Worm (Caenorhabditis elegans) whole organism, midembryonic: Measurements from ENCODE around the gene prx-12.

Source experiments
- T22C8.4 ChIP-seq: fragments of 200-800 bp; sonication (Bioruptor generic); IDR thresholded peaks from 2 replicates; pipeline ENCODE4 v1.3.6; 2022; ENCODE audit warnings: missing genetic modification characterization, missing compliant biosample characterization
- cog-1 ChIP-seq: sonication (generic microtip); optimal IDR thresholded peaks from 2 replicates; lab custom pipeline; 2016; ENCODE audit warnings: missing genetic modification characterization, missing compliant biosample characterization
- flt-1 ChIP-seq: fragments of 200-800 bp; sonication (Bioruptor generic); IDR thresholded peaks from 2 replicates; pipeline ENCODE4 v1.3.6; 2022; ENCODE audit warnings: missing genetic modification characterization, missing compliant biosample characterization
- klf-2 ChIP-seq: fragments of 200-800 bp; sonication (Bioruptor generic); conservative IDR thresholded peaks from 2 replicates; pipeline ENCODE4 v1.3.6; 2022; ENCODE audit warnings: missing genetic modification reagents, missing genetic modification characterization, missing compliant biosample characterization
- med-1 ChIP-seq: sonication (generic microtip); optimal IDR thresholded peaks from 2 replicates; lab custom pipeline; 2017; ENCODE audit warnings: missing genetic modification characterization, mild to moderate bottlenecking, missing compliant biosample characterization, antibody characterized with exemption, missing genetic modification reagents; ENCODE audit not compliant: insufficient read depth
- ref-1 ChIP-seq: fragments of 200-800 bp; sonication (Bioruptor generic); conservative IDR thresholded peaks from 2 replicates; pipeline ENCODE4 v1.3.6; 2022; ENCODE audit warnings: missing genetic modification reagents, missing genetic modification characterization, missing compliant biosample characterization
- tab-1 ChIP-seq: fragments of 200-800 bp; sonication (Bioruptor generic); IDR thresholded peaks from 2 replicates; pipeline ENCODE4 v1.3.6; 2022; ENCODE audit warnings: missing genetic modification characterization, missing compliant biosample characterization
- ztf-23 ChIP-seq: fragments of 200-800 bp; sonication (Bioruptor generic); IDR thresholded peaks from 2 replicates; pipeline ENCODE4 v1.3.6; 2022; ENCODE audit warnings: missing genetic modification reagents, missing genetic modification characterization, missing compliant biosample characterization
- ztf-29 ChIP-seq: fragments of 200-800 bp; sonication (Bioruptor generic); IDR thresholded peaks from 2 replicates; pipeline ENCODE4 v1.3.6; 2022; ENCODE audit warnings: missing genetic modification reagents, missing genetic modification characterization, missing compliant biosample characterization

DNA sequence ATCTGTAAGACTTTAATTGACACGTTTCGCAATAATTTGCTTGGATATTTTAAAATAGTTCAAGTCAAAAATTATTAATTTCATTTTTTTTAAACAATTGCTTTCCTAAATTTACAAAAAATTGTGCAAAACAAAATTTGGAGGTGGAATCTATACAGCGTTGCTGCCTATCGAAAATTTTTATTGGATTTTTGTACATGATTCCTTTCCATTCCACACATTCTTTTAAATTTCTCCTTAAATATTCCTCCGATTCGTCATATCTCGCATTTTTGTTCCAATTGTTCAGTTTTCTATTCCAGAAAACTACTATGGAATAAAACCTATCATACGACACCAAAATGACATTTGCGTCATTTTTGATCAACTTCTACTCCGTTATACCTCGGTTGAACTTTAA is 24.7 kb upstream of the prx-12 start, which contains the start of gene ttyh-1:
- TF ChIP-seq ztf-29 (GFP tag; lab: Robert Waterston, UW) (no peak), tab-1 (GFP tag; lab: Robert Waterston, UW) (no peak), ref-1 (GFP tag; lab: Robert Waterston, UW) (no peak), klf-2 (GFP tag; lab: Robert Waterston, UW) (no peak), flt-1 (GFP tag; lab: Robert Waterston, UW) (no peak), med-1 (no peak), cog-1 (no peak), ztf-23 (GFP tag; lab: Robert Waterston, UW) (no peak), T22C8.4 (GFP tag; lab: Robert Waterston, UW) (no peak)
